Fruit fly (Drosophila melanogaster): ENCODE measurements around the gene CG14985.

CG14985 gene

dm6 chr3L:4016754-4017153 lies 13.5 kb downstream of the CG14985 start (continued):
- peak; percentile 63 for TF ChIP-seq CG17359 (tag; optimal IDR thresholded peaks at IDR 0.05)
- peak; percentile 61 for TF ChIP-seq CG10654 (GFP tag; optimal IDR thresholded peaks at IDR 0.05)
- no peak for TF ChIP-seq CG11085 (GFP tag; IDR thresholded peaks at IDR 0.05)
- no peak for TF ChIP-seq Dref (GFP tag; IDR thresholded peaks at IDR 0.05)
- no peak for TF ChIP-seq ab (GFP tag; optimal IDR thresholded peaks at IDR 0.05)
- peak; percentile 37; the same call in 1 of the 2 replicates for TF ChIP-seq klu (GFP tag; IDR thresholded peaks at IDR 0.05)
- peak; percentile 86 for TF ChIP-seq CG4404 (GFP tag; IDR thresholded peaks at IDR 0.05)
- peak; percentile 70 for TF ChIP-seq dati (GFP tag; IDR thresholded peaks at IDR 0.05)
- 0 out of 3 replicates have a peak, but pooled peaks have one; percentile 11 for TF ChIP-seq B-H1 (GFP tag; IDR thresholded peaks at IDR 0.05)
- no peak for TF ChIP-seq CG30020 (tag; optimal IDR thresholded peaks at IDR 0.05)
- TF ChIP-seq CG12391 (tag; optimal IDR thresholded peaks at IDR 0.05), result peak; percentile 61
- TF ChIP-seq CG10321 (GFP tag; IDR thresholded peaks at IDR 0.05), result no peak
- TF ChIP-seq CG7745 (tag; optimal IDR thresholded peaks at IDR 0.05), result no peak
- TF ChIP-seq CG13775 (GFP tag; optimal IDR thresholded peaks at IDR 0.05), result peak; percentile 42
- peak; percentile 73 for TF ChIP-seq Ssrp (tag; optimal IDR thresholded peaks at IDR 0.05)
- no peak for TF ChIP-seq psq (GFP tag; optimal IDR thresholded peaks at IDR 0.05)
- peak; percentile 54 for TF ChIP-seq btn (GFP tag; optimal IDR thresholded peaks at IDR 0.05)
- TF ChIP-seq CG8478 (optimal IDR thresholded peaks at IDR 0.05), result no peak
- TF ChIP-seq esg (GFP tag; conservative IDR thresholded peaks at IDR 0.05), result peak; percentile 60; the same call in 1 of the 2 replicates
- TF ChIP-seq yki (optimal IDR thresholded peaks at IDR 0.05), result no peak
- TF ChIP-seq Rfx (GFP tag; IDR thresholded peaks at IDR 0.05), result no peak
- TF ChIP-seq CG2199 (GFP tag; IDR thresholded peaks at IDR 0.05), result peak; percentile 28; the same call in 1 of the 3 replicates
- no peak for TF ChIP-seq CG15479 (GFP tag; optimal IDR thresholded peaks at IDR 0.05)
- no peak for TF ChIP-seq CG14965 (GFP tag; optimal IDR thresholded peaks at IDR 0.05; ENCODE audit: borderline replicate concordance)
- TF ChIP-seq stc (GFP tag; IDR thresholded peaks at IDR 0.05), result peak; percentile 40; the same call in 1 of the 2 replicates
- no peak for TF ChIP-seq HLHmδ (GFP tag; optimal IDR thresholded peaks at IDR 0.05)
- TF ChIP-seq gsb (GFP tag; IDR thresholded peaks at IDR 0.05), result no peak

- TF ChIP-seq cg (GFP tag; optimal IDR thresholded peaks at IDR 0.05) (peak; percentile 34), CG16863 (GFP tag; optimal IDR thresholded peaks at IDR 0.05) (no peak), emc (GFP tag; optimal IDR thresholded peaks at IDR 0.05) (no peak), CoRest (tag; optimal IDR thresholded peaks at IDR 0.05) (peak; percentile 22), gcm (GFP tag; optimal IDR thresholded peaks at IDR 0.05) (no peak), D19A (tag; optimal IDR thresholded peaks at IDR 0.05) (peak; percentile 91), vnd (GFP tag; IDR thresholded peaks at IDR 0.05; ENCODE audit: partially characterized antibody) (no peak), CG4404 (GFP tag; IDR thresholded peaks at IDR 0.05) (no peak), tll (GFP tag; optimal IDR thresholded peaks at IDR 0.05) (no peak), CG12391 (tag; optimal IDR thresholded peaks at IDR 0.05) (peak; percentile 21), CG15514 (GFP tag; optimal IDR thresholded peaks at IDR 0.05) (no peak), phol (tag; optimal IDR thresholded peaks at IDR 0.05) (peak; percentile 31), Nf-YB (GFP tag; optimal IDR thresholded peaks at IDR 0.05) (peak; percentile 92), Hand (GFP tag; optimal IDR thresholded peaks at IDR 0.05) (no peak), E2f2 (GFP tag; IDR thresholded peaks at IDR 0.05) (no peak), nerfin-2 (GFP tag; IDR thresholded peaks at IDR 0.05; ENCODE audit: partially characterized antibody) (no peak), Fer3 (tag; optimal IDR thresholded peaks at IDR 0.05) (no peak), CG31441 (GFP tag; IDR thresholded peaks at IDR 0.05) (peak; percentile 30; the same call in 1 of the 2 replicates), tup (GFP tag; optimal IDR thresholded peaks at IDR 0.05) (no peak), CG11723 (GFP tag; optimal IDR thresholded peaks at IDR 0.05) (no peak), nmo (GFP tag; optimal IDR thresholded peaks at IDR 0.05) (peak; percentile 32), dmrt11E (tag; optimal IDR thresholded peaks at IDR 0.05) (peak; percentile 10), CG7839 (tag; optimal IDR thresholded peaks at IDR 0.05) (peak; percentile 2), CG3407 (GFP tag; optimal IDR thresholded peaks at IDR 0.05) (no peak), Sox102F (GFP tag; optimal IDR thresholded peaks at IDR 0.05) (peak; percentile 21)
Measured at dm6 chr3L:4018228-4018928, 15.1 kb downstream of the CG14985 start, which contains the start of gene FoxL1. FoxL1 (plus strand) TSS chr3L:4018878.

Measured in whole organism, embryonic.